Worm (Caenorhabditis elegans) whole organism, L4/young adult: ENCODE data around the gene str-243.

ENCODE experiments used
- dao-5 ChIP-seq: sonication (generic microtip); optimal IDR thresholded peaks from 2 replicates; lab custom pipeline; 2016; ENCODE audit warnings: missing genotype, missing genetic modification characterization, moderate library complexity, missing compliant biosample characterization
- him-1 ChIP-seq: sonication (generic microtip); optimal IDR thresholded peaks from 2 replicates; lab custom pipeline; 2016; ENCODE audit warnings: missing genotype, missing genetic modification reagents, missing genetic modification characterization, missing compliant biosample characterization

ce11 chrV:1527985-1528384, 5.4 kb downstream of the str-243 start, which contains the start of gene str-236:
- TF ChIP-seq dao-5 (no peak), him-1 (tag; lab: Kevin White, UChicago) (no peak)
